Worm (Caenorhabditis elegans) whole organism, L3 larva: ENCODE measurements around the gene clec-83.
A peak's percentile ranks its signal among the peaks of the same experiment; 100 is the strongest.

Source experiments
- R02D3.7 ChIP-seq: fragments of 150-350 bp; optimal IDR thresholded peaks from 2 replicates; lab custom pipeline; 2014; ENCODE audit warnings: missing biosample characterization, missing genetic modification characterization
- aly-2 ChIP-seq: fragments of 150-350 bp; optimal IDR thresholded peaks from 2 replicates; lab custom pipeline; 2014; ENCODE audit warnings: missing biosample characterization, missing genetic modification characterization
- ama-1 ChIP-seq: fragments of 150-350 bp; optimal IDR thresholded peaks from 2 replicates; lab custom pipeline; 2018
- ceh-16 ChIP-seq: sonication (generic microtip); optimal IDR thresholded peaks from 2 replicates; lab custom pipeline; 2017; ENCODE audit warnings: missing biosample characterization, missing genetic modification characterization
- ceh-9 ChIP-seq: sonication (generic microtip); optimal IDR thresholded peaks from 2 replicates; lab custom pipeline; 2018; ENCODE audit warnings: missing biosample characterization, missing genetic modification characterization
- egl-5 ChIP-seq: fragments of 150-350 bp; optimal IDR thresholded peaks from 2 replicates; lab custom pipeline; 2017; ENCODE audit warnings: missing biosample characterization, missing genetic modification reagents, missing genetic modification characterization, inconsistent platforms
- elt-1 ChIP-seq: fragments of 150-350 bp; optimal IDR thresholded peaks from 2 replicates; lab custom pipeline; 2014; ENCODE audit warnings: missing biosample characterization, missing genetic modification characterization
- elt-2 ChIP-seq: sonication (generic microtip); optimal IDR thresholded peaks from 2 replicates; lab custom pipeline; 2016; ENCODE audit warnings: missing genetic modification reagents, mild to moderate bottlenecking, missing genetic modification characterization, missing compliant biosample characterization
- eor-1 ChIP-seq, 2 experiments: fragments of 150-350 bp; optimal IDR thresholded peaks; 2 replicates each; lab custom pipeline; 2014 to 2018; ENCODE audit warnings: missing biosample characterization in 2 of 2, missing genetic modification characterization in 2 of 2
- fos-1 ChIP-seq: fragments of 150-350 bp; optimal IDR thresholded peaks from 2 replicates; lab custom pipeline; 2014; ENCODE audit warnings: missing biosample characterization, missing genetic modification characterization
- jun-1 ChIP-seq: fragments of 150-350 bp; optimal IDR thresholded peaks from 2 replicates; lab custom pipeline; 2014; ENCODE audit warnings: missing biosample characterization, missing genetic modification reagents, missing genetic modification characterization
- lin-15B ChIP-seq: fragments of 150-350 bp; optimal IDR thresholded peaks from 2 replicates; lab custom pipeline; 2014; ENCODE audit warnings: missing biosample characterization, missing genetic modification characterization
- lin-39 ChIP-seq: fragments of 150-350 bp; optimal IDR thresholded peaks from 2 replicates; lab custom pipeline; 2018; ENCODE audit warnings: missing biosample characterization, missing genetic modification reagents, missing genetic modification characterization
- lsy-12 ChIP-seq: sonication (generic microtip); optimal IDR thresholded peaks from 2 replicates; lab custom pipeline; 2016; ENCODE audit warnings: mild to moderate bottlenecking, missing genetic modification characterization, missing compliant biosample characterization
- mdl-1 ChIP-seq: fragments of 150-350 bp; optimal IDR thresholded peaks from 2 replicates; lab custom pipeline; 2014; ENCODE audit warnings: missing biosample characterization, missing genetic modification characterization
- mml-1 ChIP-seq: fragments of 150-350 bp; sonication (generic microtip); optimal IDR thresholded peaks from 3 replicates; lab custom pipeline; 2014; ENCODE audit warnings: missing biosample characterization, missing genetic modification characterization
- nfya-1 ChIP-seq: sonication (generic microtip); optimal IDR thresholded peaks from 2 replicates; lab custom pipeline; 2017; ENCODE audit warnings: missing genetic modification characterization, mild to moderate bottlenecking, missing compliant biosample characterization, antibody characterized with exemption, moderate library complexity; ENCODE audit not compliant: insufficient read depth
- nhr-11 ChIP-seq: fragments of 150-350 bp; optimal IDR thresholded peaks from 2 replicates; lab custom pipeline; 2014; ENCODE audit warnings: missing biosample characterization, missing genetic modification characterization
- nhr-237 ChIP-seq: fragments of 150-350 bp; optimal IDR thresholded peaks from 2 replicates; lab custom pipeline; 2014; ENCODE audit warnings: missing biosample characterization, missing genetic modification characterization
- nhr-43 ChIP-seq: sonication (generic microtip); optimal IDR thresholded peaks from 2 replicates; lab custom pipeline; 2016; ENCODE audit warnings: mild to moderate bottlenecking, missing genetic modification characterization, missing compliant biosample characterization; ENCODE audit not compliant: poor library complexity, severe bottlenecking
- nhr-67 ChIP-seq: fragments of 150-350 bp; optimal IDR thresholded peaks from 2 replicates; lab custom pipeline; 2014; ENCODE audit warnings: missing biosample characterization, missing genetic modification characterization
- nhr-76 ChIP-seq: fragments of 150-350 bp; sonication (generic microtip); optimal IDR thresholded peaks from 5 replicates; lab custom pipeline; 2014; ENCODE audit warnings: missing biosample characterization, missing genetic modification characterization
- nhr-77 ChIP-seq: fragments of 150-350 bp; optimal IDR thresholded peaks from 2 replicates; lab custom pipeline; 2014; ENCODE audit warnings: missing biosample characterization, missing genetic modification characterization
- pha-4 ChIP-seq: fragments of 150-350 bp; optimal IDR thresholded peaks from 2 replicates; lab custom pipeline; 2014; ENCODE audit warnings: missing biosample characterization, missing genetic modification reagents, missing genetic modification characterization
- pqm-1 ChIP-seq: fragments of 150-350 bp; optimal IDR thresholded peaks from 2 replicates; lab custom pipeline; 2017; ENCODE audit warnings: missing biosample characterization, missing genetic modification characterization, inconsistent platforms
- sea-2 ChIP-seq: fragments of 150-350 bp; sonication (generic microtip); optimal IDR thresholded peaks from 4 replicates; lab custom pipeline; 2014; ENCODE audit warnings: missing biosample characterization, missing genetic modification reagents, missing genetic modification characterization
- snpc-4 ChIP-seq: fragments of 150-350 bp; optimal IDR thresholded peaks from 2 replicates; lab custom pipeline; 2014; ENCODE audit warnings: missing biosample characterization, missing genetic modification characterization
- tbx-2 ChIP-seq: sonication (generic microtip); optimal IDR thresholded peaks from 2 replicates; lab custom pipeline; 2016; ENCODE audit warnings: mild to moderate bottlenecking, missing genetic modification characterization, missing compliant biosample characterization
- unc-39 ChIP-seq: sonication (generic microtip); optimal IDR thresholded peaks from 4 replicates; lab custom pipeline; 2017; ENCODE audit warnings: missing biosample characterization, missing genetic modification characterization
- zag-1 ChIP-seq: fragments of 150-350 bp; optimal IDR thresholded peaks from 2 replicates; lab custom pipeline; 2014; ENCODE audit warnings: missing biosample characterization, missing genetic modification characterization
- ztf-11 ChIP-seq: fragments of 150-350 bp; optimal IDR thresholded peaks from 2 replicates; lab custom pipeline; 2014; ENCODE audit warnings: missing biosample characterization, missing genetic modification characterization
- ztf-4 ChIP-seq: fragments of 150-350 bp; optimal IDR thresholded peaks from 2 replicates; lab custom pipeline; 2014; ENCODE audit warnings: missing biosample characterization, missing genetic modification characterization

Gene clec-83

DNA sequence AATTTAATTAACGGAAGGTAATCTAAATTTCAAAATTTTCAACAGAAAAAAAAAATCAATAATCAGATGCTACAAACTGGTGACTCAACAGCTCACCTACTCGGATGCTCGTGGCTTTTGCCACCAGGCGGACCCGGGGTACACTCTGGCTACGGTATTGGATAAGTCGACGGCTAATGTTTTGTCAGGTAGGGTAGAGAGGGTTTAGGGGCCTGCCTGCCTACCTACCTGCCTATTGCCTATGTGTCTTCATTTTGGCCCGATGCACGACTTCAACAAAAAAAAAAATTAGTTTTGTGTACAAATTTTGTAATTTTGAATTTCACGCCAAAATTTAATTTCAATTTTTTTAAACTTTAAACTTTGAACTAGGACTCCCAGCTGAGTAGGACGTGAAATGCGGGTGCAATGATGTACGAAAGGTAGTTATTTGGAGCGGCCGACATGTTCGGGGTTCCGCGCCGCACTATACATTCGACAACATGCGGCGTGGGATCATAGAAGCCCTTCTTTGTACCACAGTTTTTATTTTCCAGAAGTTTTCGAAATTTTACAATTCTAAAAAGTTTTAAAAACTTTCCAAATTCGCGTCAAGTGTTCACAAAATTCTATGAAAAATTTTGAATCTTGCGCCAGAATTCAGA is 15.7 kb downstream of the clec-83 start:
- TF ChIP-seq tbx-2 (tag; lab: Kevin White, UChicago) (no peak), lsy-12 (tag; lab: Kevin White, UChicago) (peak; percentile 53), snpc-4 (tag; lab: Kevin White, UChicago) (peak; percentile 24)

ce11 chrIV:2823446-2823845 is 17.8 kb downstream of the clec-83 start, which contains the start of gene clec-80:
clec-80 (plus strand) TSS chrIV:2823746.
- TF ChIP-seq lin-39 (tag; lab: Kevin White, UChicago) (no peak), elt-1 (tag; lab: Kevin White, UChicago) (no peak), ceh-16 (tag; lab: Kevin White, UChicago) (no peak), unc-39 (no peak), nhr-237 (tag; lab: Kevin White, UChicago) (no peak), lsy-12 (tag; lab: Kevin White, UChicago) (no peak), nfya-1 (no peak), nhr-43 (tag; lab: Kevin White, UChicago) (no peak), eor-1 (tag; optimal IDR thresholded peaks at IDR 0.05; lab: Kevin White, UChicago) (no peak), jun-1 (tag; lab: Kevin White, UChicago) (no peak), aly-2 (tag; lab: Kevin White, UChicago) (no peak), ztf-4 (tag; lab: Kevin White, UChicago) (no peak), nhr-67 (tag; lab: Kevin White, UChicago) (no peak), pqm-1 (tag; lab: Kevin White, UChicago) (no peak), zag-1 (tag; lab: Kevin White, UChicago) (no peak), nhr-76 (tag; lab: Kevin White, UChicago) (no peak), mml-1 (tag; lab: Kevin White, UChicago) (no peak)

DNA sequence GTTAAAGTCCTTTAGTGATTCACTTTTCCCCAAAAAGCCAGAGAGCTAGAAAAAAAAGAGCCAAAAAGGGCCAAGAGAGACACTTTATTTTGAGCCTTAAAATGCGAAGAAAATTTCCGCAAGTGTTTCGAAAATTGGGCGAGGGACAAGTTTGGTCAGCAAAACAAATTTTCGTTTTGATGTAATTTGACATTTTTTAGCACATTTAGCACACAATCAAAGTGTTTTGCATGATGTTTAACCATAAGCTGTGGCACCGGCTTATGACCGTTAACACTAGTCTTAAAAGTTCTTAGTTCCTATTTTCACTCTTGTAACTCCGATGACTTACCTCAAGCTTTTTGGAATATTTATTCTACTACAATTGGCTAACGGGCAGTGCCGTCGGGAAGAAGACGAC is 20.9 kb downstream of the clec-83 start, which contains the start of gene Y54G2A.37:
Gene Y54G2A.37, plus strand, starts transcription at position 301 of the 400 bp plus-strand sequence.
- TF ChIP-seq jun-1 (tag; lab: Kevin White, UChicago) (no peak), elt-1 (tag; lab: Kevin White, UChicago) (no peak), R02D3.7 (tag; lab: Kevin White, UChicago) (no peak), nhr-237 (tag; lab: Kevin White, UChicago) (no peak), nfya-1 (no peak), ama-1 (lab: Kevin White, UChicago) (no peak), ztf-11 (tag; lab: Kevin White, UChicago) (no peak), lin-15B (no peak), mdl-1 (tag; lab: Kevin White, UChicago) (no peak), sea-2 (GFP tag; lab: Kevin White, UChicago) (no peak), nhr-43 (tag; lab: Kevin White, UChicago) (no peak), pha-4 (no peak), nhr-11 (tag; lab: Kevin White, UChicago) (no peak), zag-1 (tag; lab: Kevin White, UChicago) (no peak), nhr-77 (tag; lab: Kevin White, UChicago) (no peak)

ce11 chrIV:2819633-2820032 is 21.6 kb downstream of the clec-83 start, which contains the start of gene Y54G2A.13:
Y54G2A.13 (minus strand) TSS chrIV:2819733.
- TF ChIP-seq nfya-1 (no peak), ztf-4 (tag; lab: Kevin White, UChicago) (no peak), pha-4 (no peak), fos-1 (tag; lab: Kevin White, UChicago) (no peak), nhr-43 (tag; lab: Kevin White, UChicago) (no peak), egl-5 (tag; lab: Kevin White, UChicago) (no peak), pqm-1 (tag; lab: Kevin White, UChicago) (no peak), lin-15B (no peak), eor-1 (tag; optimal IDR thresholded peaks at IDR 0.05; lab: Kevin White, UChicago) (no peak), elt-1 (tag; lab: Kevin White, UChicago) (no peak), nhr-67 (tag; lab: Kevin White, UChicago) (no peak), ceh-9 (no peak), nhr-77 (tag; lab: Kevin White, UChicago) (no peak), lsy-12 (tag; lab: Kevin White, UChicago) (no peak), nhr-76 (tag; lab: Kevin White, UChicago) (no peak), ama-1 (lab: Kevin White, UChicago) (no peak), sea-2 (GFP tag; lab: Kevin White, UChicago) (no peak), mml-1 (tag; lab: Kevin White, UChicago) (no peak)

DNA sequence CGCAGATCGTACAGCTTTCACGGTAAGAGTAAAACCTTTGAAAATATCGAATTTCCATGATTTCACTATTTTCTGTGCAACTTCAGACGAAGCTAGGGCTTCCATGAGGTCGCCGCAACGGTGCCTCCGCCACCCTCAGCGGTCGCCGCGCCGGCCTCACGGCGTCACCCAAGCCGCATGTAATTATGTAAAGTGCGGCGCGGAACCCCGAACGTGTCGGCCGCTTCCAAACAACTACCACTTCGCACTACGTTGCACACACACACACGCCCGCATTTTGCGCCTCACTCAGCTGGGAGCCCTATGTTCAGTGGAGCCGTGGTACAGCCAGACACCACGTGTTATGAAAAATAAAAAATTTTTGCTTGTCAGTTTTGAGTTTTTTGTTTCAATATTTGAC is 24.2 kb downstream of the clec-83 start:
- TF ChIP-seq fos-1 (tag; lab: Kevin White, UChicago) (no peak), sea-2 (GFP tag; lab: Kevin White, UChicago) (no peak), jun-1 (tag; lab: Kevin White, UChicago) (no peak), elt-2 (tag; lab: Kevin White, UChicago) (no peak)
